Worm (Caenorhabditis elegans): ENCODE results near the gene T22H9.1.

DNA sequence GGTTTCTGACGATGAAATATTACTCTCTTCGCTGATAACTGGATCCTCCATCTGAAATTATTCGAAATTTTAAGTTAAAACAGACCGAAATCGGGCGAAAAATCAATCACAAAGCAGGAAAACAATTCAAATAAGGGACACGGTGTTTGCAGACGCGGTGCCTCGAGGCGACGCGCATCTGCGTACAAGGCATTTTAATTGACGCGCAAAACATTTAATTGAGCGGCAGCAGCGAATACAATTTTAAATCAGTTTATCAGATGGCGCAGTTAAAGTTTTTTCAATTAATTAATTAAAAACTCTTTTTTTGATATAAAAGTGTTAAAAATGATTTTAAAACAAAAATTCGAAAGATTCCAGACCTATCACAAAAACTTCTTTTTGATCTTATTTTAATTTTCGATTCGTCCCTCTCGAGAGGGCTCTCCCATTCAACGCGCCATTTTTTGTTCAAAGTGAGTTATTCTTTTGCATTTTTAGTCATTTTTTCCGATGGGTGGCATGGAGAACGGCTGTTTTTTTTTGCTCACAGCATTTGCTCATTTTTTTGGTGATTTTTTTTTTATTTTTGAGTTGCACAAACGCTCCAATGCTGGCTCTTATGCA is 48.0 kb upstream of the T22H9.1 start, which contains the start of gene phf-10:
- TF ChIP-seq ceh-13 (GFP tag; optimal IDR thresholded peaks at IDR 0.05) = no peak
- TF ChIP-seq ama-1 (optimal IDR thresholded peaks at IDR 0.05) = no peak
- TF ChIP-seq pes-1 (GFP tag; IDR thresholded peaks at IDR 0.05) = peak; percentile 56; the same call in 1 of the 2 replicates
- TF ChIP-seq aly-1 (tag; optimal IDR thresholded peaks at IDR 0.05) = no peak
- no peak for TF ChIP-seq hmg-4 (GFP tag; optimal IDR thresholded peaks at IDR 0.05)
- TF ChIP-seq B0310.2 (tag; optimal IDR thresholded peaks at IDR 0.05) = no peak
- no peak for TF ChIP-seq hmbx-1 (tag; optimal IDR thresholded peaks at IDR 0.05)
- TF ChIP-seq F13C5.2 (tag; optimal IDR thresholded peaks at IDR 0.05) = peak; percentile 56
